Fruit fly (Drosophila melanogaster) whole organism, wandering third instar larva: ENCODE data around the gene CtsL4.

Source experiments
- Dif ChIP-seq: fragments of 200-275, 200-300 bp; sonication (Bioruptor generic); optimal IDR thresholded peaks from 2 replicates; lab custom pipeline; 2018; ENCODE audit warnings: missing biosample characterization, missing genetic modification characterization; ENCODE audit not compliant: partially characterized antibody
- fru ChIP-seq: fragments of 200-800 bp; sonication (Bioruptor generic); optimal IDR thresholded peaks from 3 replicates; lab custom pipeline; 2016; ENCODE audit warnings: missing biosample characterization, mild to moderate bottlenecking, missing genetic modification characterization
- jim ChIP-seq: fragments of 175-275, 200-325 bp; sonication (Bioruptor generic); optimal IDR thresholded peaks from 2 replicates; lab custom pipeline; 2016; ENCODE audit warnings: missing biosample characterization, mild to moderate bottlenecking, missing genetic modification characterization
- lola ChIP-seq: fragments of >200 bp; optimal IDR thresholded peaks from 2 replicates; lab custom pipeline; 2017; ENCODE audit warnings: missing biosample characterization, missing genetic modification characterization
- pan ChIP-seq: fragments of >200 bp; optimal IDR thresholded peaks from 2 replicates; lab custom pipeline; 2017
- sv ChIP-seq: fragments of 200-800 bp; sonication (Bioruptor generic); optimal IDR thresholded peaks from 3 replicates; lab custom pipeline; 2016; ENCODE audit warnings: missing biosample characterization, missing genetic modification characterization

DNA sequence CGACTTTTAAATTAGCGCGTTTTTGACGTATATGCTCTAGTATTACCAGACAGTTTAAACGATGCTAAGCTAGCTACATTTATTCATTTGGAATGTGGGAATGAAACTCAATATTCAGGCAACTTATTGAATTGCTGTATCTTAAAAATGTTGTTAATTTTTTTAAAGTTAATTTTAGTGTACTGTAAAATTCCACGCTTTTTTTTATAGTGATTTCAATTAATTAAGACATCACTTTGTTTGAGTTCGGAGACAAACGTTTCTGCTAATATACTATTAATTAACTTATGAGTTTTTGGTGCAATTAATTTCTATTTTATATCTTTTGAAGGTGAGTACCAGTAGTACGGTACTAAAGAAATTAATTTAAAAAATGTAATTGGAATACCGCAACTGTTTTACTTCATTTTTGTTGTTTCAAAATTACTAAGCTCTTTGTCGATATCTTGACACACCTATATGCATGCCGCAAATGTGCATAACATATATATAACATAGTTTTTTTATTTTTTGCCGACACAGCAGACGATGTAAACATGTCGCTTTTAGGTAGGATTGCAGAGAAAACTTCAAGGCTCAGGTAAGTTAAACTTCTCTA lies 29.9 kb upstream of the CtsL4 start, which contains the start of the genes Cdk1 and mRpS7:
- peak; percentile 49 for TF ChIP-seq fru (GFP tag; lab: Kevin White, UChicago)
- no peak for TF ChIP-seq jim (GFP tag; lab: Kevin White, UChicago)
- no peak for TF ChIP-seq pan
- no peak for TF ChIP-seq lola (GFP tag; lab: Kevin White, UChicago)
- TF ChIP-seq Dif = no peak
- TF ChIP-seq sv (GFP tag; lab: Kevin White, UChicago) = peak; percentile 43
